Fruit fly (Drosophila melanogaster) S2 (cell line): ENCODE results near the gene Cyp304a1.

Experiments used
- CG8478 ChIP-seq: fragments of >200 bp; optimal IDR thresholded peaks from 2 replicates; lab custom pipeline; 2018
- CTCF ChIP-seq, 2 experiments: fragments of >200 bp; optimal IDR thresholded peaks; 2 replicates each; lab custom pipeline; 2018

dm6 chr3R:12964043-12964442, 452 bp downstream of the Cyp304a1 start:
- TF ChIP-seq CG8478 (no peak), CTCF (optimal IDR thresholded peaks at IDR 0.05; lab: Kevin White, UChicago) (no peak)
